Worm (Caenorhabditis elegans): ENCODE data around the gene atx-2.

Gene atx-2

ce11 chrIII:10432104-10432503, 29.1 kb upstream of the atx-2 start:
- TF ChIP-seq ahr-1 (tag; optimal IDR thresholded peaks at IDR 0.05) = peak; percentile 27
- TF ChIP-seq ceh-19 (GFP tag; optimal IDR thresholded peaks at IDR 0.05) = peak; percentile 29
- TF ChIP-seq unc-42 (tag; optimal IDR thresholded peaks at IDR 0.05) = peak; percentile 2
- TF ChIP-seq pat-9 (tag; optimal IDR thresholded peaks at IDR 0.05) = peak; percentile 67
- TF ChIP-seq hlh-13 (GFP tag; optimal IDR thresholded peaks at IDR 0.05) = no peak
- TF ChIP-seq elt-4 (tag; optimal IDR thresholded peaks at IDR 0.05) = no peak
- no peak for TF ChIP-seq sox-2 (GFP tag; IDR thresholded peaks at IDR 0.05)
- TF ChIP-seq F13H6.1 (tag; optimal IDR thresholded peaks at IDR 0.05) = peak; percentile 21
- TF ChIP-seq rnt-1 (tag; optimal IDR thresholded peaks at IDR 0.05) = peak; percentile 63
- peak; percentile 49 for TF ChIP-seq sox-4 (tag; optimal IDR thresholded peaks at IDR 0.05)
- TF ChIP-seq zip-5 (tag; optimal IDR thresholded peaks at IDR 0.05) = no peak
- TF ChIP-seq C08G9.2 (tag; optimal IDR thresholded peaks at IDR 0.05) = peak; percentile 54
- no peak for TF ChIP-seq unc-3 (GFP tag; conservative IDR thresholded peaks at IDR 0.05)
- no peak for TF ChIP-seq unc-3 (tag; optimal IDR thresholded peaks at IDR 0.05)
- no peak for TF ChIP-seq pros-1 (tag; optimal IDR thresholded peaks at IDR 0.05)
- no peak for TF ChIP-seq ceh-45 (GFP tag; IDR thresholded peaks at IDR 0.05)
- TF ChIP-seq pqm-1 (tag; optimal IDR thresholded peaks at IDR 0.05) = peak; percentile 68
- TF ChIP-seq ceh-18 (tag; optimal IDR thresholded peaks at IDR 0.05) = peak; percentile 47
- TF ChIP-seq ceh-30 (tag; optimal IDR thresholded peaks at IDR 0.05) = no peak
- peak; percentile 3 for TF ChIP-seq lim-6 (tag; optimal IDR thresholded peaks at IDR 0.05)
- peak; percentile 45 for TF ChIP-seq ceh-31 (tag; optimal IDR thresholded peaks at IDR 0.05)
- TF ChIP-seq elt-2 (tag; optimal IDR thresholded peaks at IDR 0.05) = no peak
- peak; percentile 56 for TF ChIP-seq ttx-3 (tag; optimal IDR thresholded peaks at IDR 0.05)
- TF ChIP-seq pha-4 (tag; optimal IDR thresholded peaks at IDR 0.05) = no peak
- peak; percentile 73 for TF ChIP-seq tbx-2 (tag; optimal IDR thresholded peaks at IDR 0.05)
- TF ChIP-seq T23F11.4 (GFP tag; optimal IDR thresholded peaks at IDR 0.05) = peak; percentile 27
- TF ChIP-seq ceh-24 (tag; optimal IDR thresholded peaks at IDR 0.05) = no peak
- TF ChIP-seq Y22D7AL.16 (tag; optimal IDR thresholded peaks at IDR 0.05) = no peak
- TF ChIP-seq hlh-6 (tag; optimal IDR thresholded peaks at IDR 0.05) = peak; percentile 29
- TF ChIP-seq K09A11.1 (tag; optimal IDR thresholded peaks at IDR 0.05; ENCODE audit: insufficient read depth) = no peak
- no peak for TF ChIP-seq eyg-1 (tag; optimal IDR thresholded peaks at IDR 0.05)
- peak; percentile 54 for TF ChIP-seq ceh-34 (tag; optimal IDR thresholded peaks at IDR 0.05)
- peak; percentile 63 for TF ChIP-seq C38D4.7 (GFP tag; optimal IDR thresholded peaks at IDR 0.05)
- peak; percentile 29 for TF ChIP-seq ref-2 (tag; optimal IDR thresholded peaks at IDR 0.05)
- TF ChIP-seq ceh-22 (tag; optimal IDR thresholded peaks at IDR 0.05) = no peak
- TF ChIP-seq nhr-11 (tag; optimal IDR thresholded peaks at IDR 0.05) = no peak
- TF ChIP-seq pha-2 (tag; optimal IDR thresholded peaks at IDR 0.05) = peak; percentile 73
- TF ChIP-seq ceh-9 (tag; optimal IDR thresholded peaks at IDR 0.05) = no peak
- TF ChIP-seq ceh-2 (tag; optimal IDR thresholded peaks at IDR 0.05) = peak; percentile 52
- TF ChIP-seq ceh-48 (tag; optimal IDR thresholded peaks at IDR 0.05) = peak; percentile 43
- peak; percentile 38 for TF ChIP-seq gmeb-2 (tag; optimal IDR thresholded peaks at IDR 0.05)
- TF ChIP-seq dve-1 (tag; optimal IDR thresholded peaks at IDR 0.05) = no peak
- TF ChIP-seq unc-55 (GFP tag; optimal IDR thresholded peaks at IDR 0.05) = peak; percentile 46
- TF ChIP-seq pag-3 (tag; optimal IDR thresholded peaks at IDR 0.05; ENCODE audit: borderline replicate concordance) = no peak
- peak; percentile 51 for TF ChIP-seq ceh-6 (GFP tag; optimal IDR thresholded peaks at IDR 0.05)
- TF ChIP-seq K02D7.2 (tag; optimal IDR thresholded peaks at IDR 0.05) = peak; percentile 26
- no peak for TF ChIP-seq fkh-6 (tag; optimal IDR thresholded peaks at IDR 0.05)
- no peak for TF ChIP-seq unc-86 (tag; optimal IDR thresholded peaks at IDR 0.05)
- peak; percentile 1 for TF ChIP-seq ceh-14 (tag; optimal IDR thresholded peaks at IDR 0.05)
- no peak for TF ChIP-seq pax-1 (tag; optimal IDR thresholded peaks at IDR 0.05)
- TF ChIP-seq odd-2 (tag; optimal IDR thresholded peaks at IDR 0.05) = peak; percentile 29
- TF ChIP-seq syd-9 (tag; optimal IDR thresholded peaks at IDR 0.05) = peak; percentile 46
- no peak for TF ChIP-seq npax-4 (tag; optimal IDR thresholded peaks at IDR 0.05)
- peak; percentile 21 for TF ChIP-seq sdc-2 (tag; optimal IDR thresholded peaks at IDR 0.05)

All from whole organism, late embryonic.